Fruit fly (Drosophila melanogaster): Measurements from ENCODE around the gene Tsf2.

dm6 chr3L:12505990-12506389 is 27.5 kb downstream of the Tsf2 start:
- TF ChIP-seq Sin3A (optimal IDR thresholded peaks at IDR 0.05) (no peak), ttk (optimal IDR thresholded peaks at IDR 0.05) (no peak), psq (optimal IDR thresholded peaks at IDR 0.05) (no peak), Myc (optimal IDR thresholded peaks at IDR 0.05) (no peak), insv (optimal IDR thresholded peaks at IDR 0.05) (no peak)

Measured in Kc167 (cell line).